Fruit fly (Drosophila melanogaster) whole organism, embryonic: Measurements from ENCODE around the gene DnaJ-H.

ENCODE experiments used
- Blimp-1 ChIP-seq: fragments of 200-800 bp; sonication (Bioruptor generic); optimal IDR thresholded peaks from 3 replicates; lab custom pipeline; 2018; ENCODE audit warnings: missing biosample characterization, missing genetic modification characterization, mild to moderate bottlenecking, moderate library complexity, missing genetic modification reagents
- Bteb2 ChIP-seq: fragments of 200-800 bp; sonication (Bioruptor generic); optimal IDR thresholded peaks from 2 replicates; lab custom pipeline; 2016; ENCODE audit warnings: missing biosample characterization, missing genetic modification characterization
- CG10147 ChIP-seq: fragments of 200-800 bp; sonication (Bioruptor generic); optimal IDR thresholded peaks from 2 replicates; lab custom pipeline; 2019; ENCODE audit warnings: missing biosample characterization, mild to moderate bottlenecking, missing genetic modification characterization, moderate library complexity
- CG10431 ChIP-seq: fragments of 200-800 bp; sonication (Bioruptor generic); optimal IDR thresholded peaks from 3 replicates; lab custom pipeline; 2018; ENCODE audit warnings: missing biosample characterization, mild to moderate bottlenecking, missing genetic modification characterization
- CG10565 ChIP-seq: fragments of 200-800 bp; sonication (Bioruptor generic); optimal IDR thresholded peaks from 3 replicates; lab custom pipeline; 2016; ENCODE audit warnings: missing biosample characterization, mild to moderate bottlenecking, missing genetic modification characterization
- CG12219 ChIP-seq: fragments of 200-800 bp; sonication (Bioruptor generic); optimal IDR thresholded peaks from 3 replicates; lab custom pipeline; 2018; ENCODE audit warnings: missing biosample characterization, mild to moderate bottlenecking, missing genetic modification characterization
- CG13296 ChIP-seq: fragments of 200-800 bp; sonication (Bioruptor generic); optimal IDR thresholded peaks from 3 replicates; lab custom pipeline; 2018; ENCODE audit warnings: missing biosample characterization, mild to moderate bottlenecking, missing genetic modification characterization
- CG14965 ChIP-seq: fragments of 200-800 bp; sonication (Bioruptor generic); optimal IDR thresholded peaks from 2 replicates; lab custom pipeline; 2016; ENCODE audit warnings: missing biosample characterization, missing genetic modification characterization, borderline replicate concordance
- CG1529 ChIP-seq: fragments of 200-800 bp; sonication (Bioruptor generic); optimal IDR thresholded peaks from 3 replicates; lab custom pipeline; 2018; ENCODE audit warnings: missing biosample characterization, missing genetic modification characterization
- CG1603 ChIP-seq: fragments of 200-800 bp; sonication (Bioruptor generic); optimal IDR thresholded peaks from 2 replicates; lab custom pipeline; 2019; ENCODE audit warnings: missing biosample characterization, mild to moderate bottlenecking, missing genetic modification characterization, moderate library complexity
- CG17328 ChIP-seq: fragments of 200-800 bp; sonication (Bioruptor generic); IDR thresholded peaks from 2 replicates; pipeline ENCODE4 v1.3.6; 2022; ENCODE audit warnings: missing biosample characterization, missing genetic modification characterization
- CG18011 ChIP-seq: fragments of 200-800 bp; sonication (Bioruptor generic); optimal IDR thresholded peaks from 2 replicates; lab custom pipeline; 2017; ENCODE audit warnings: missing biosample characterization, missing genetic modification characterization, mild to moderate bottlenecking, moderate library complexity, missing genotype
- CG18619 ChIP-seq: fragments of 200-800 bp; sonication (Bioruptor generic); optimal IDR thresholded peaks from 3 replicates; lab custom pipeline; 2017; ENCODE audit warnings: missing biosample characterization, mild to moderate bottlenecking, missing genetic modification characterization
- CG2116 ChIP-seq: fragments of 200-800 bp; sonication (Bioruptor generic); optimal IDR thresholded peaks from 3 replicates; lab custom pipeline; 2018; ENCODE audit warnings: missing biosample characterization, mild to moderate bottlenecking, missing genetic modification characterization
- CG2129 ChIP-seq: fragments of 200-800 bp; sonication (Bioruptor generic); IDR thresholded peaks from 2 replicates; pipeline ENCODE4 v1.3.6; 2022; ENCODE audit warnings: missing biosample characterization, missing genetic modification characterization; ENCODE audit not compliant: partially characterized antibody
- CG2202 ChIP-seq: fragments of 200-800 bp; sonication (Bioruptor generic); optimal IDR thresholded peaks from 2 replicates; lab custom pipeline; 2018; ENCODE audit warnings: missing biosample characterization, mild to moderate bottlenecking, missing genetic modification characterization
- CG2678 ChIP-seq: fragments of 200-800 bp; sonication (Bioruptor generic); optimal IDR thresholded peaks from 3 replicates; lab custom pipeline; 2019; ENCODE audit warnings: missing biosample characterization, mild to moderate bottlenecking, missing genetic modification characterization, moderate library complexity
- CG30431 ChIP-seq: fragments of 200-800 bp; sonication (Bioruptor generic); optimal IDR thresholded peaks from 2 replicates; lab custom pipeline; 2017; ENCODE audit warnings: missing biosample characterization, missing genetic modification characterization
- CG32532 ChIP-seq: fragments of 200-800 bp; sonication (Bioruptor generic); IDR thresholded peaks from 2 replicates; pipeline ENCODE4 v1.3.6; 2022; ENCODE audit warnings: missing biosample characterization, missing genetic modification characterization
- CG32767 ChIP-seq: fragments of 200-800 bp; sonication (Bioruptor generic); IDR thresholded peaks from 2 replicates; pipeline ENCODE4 v1.3.6; 2022; ENCODE audit warnings: missing biosample characterization, missing genetic modification characterization
- CG5180 ChIP-seq: fragments of 200-800 bp; sonication (Bioruptor generic); optimal IDR thresholded peaks from 3 replicates; lab custom pipeline; 2017; ENCODE audit warnings: missing biosample characterization, missing genetic modification characterization, mild to moderate bottlenecking, moderate library complexity, missing genetic modification reagents
- CG6813 ChIP-seq: fragments of 200-800 bp; sonication (Bioruptor generic); optimal IDR thresholded peaks from 2 replicates; lab custom pipeline; 2017; ENCODE audit warnings: missing biosample characterization, missing genetic modification characterization, mild to moderate bottlenecking, moderate library complexity, missing genetic modification reagents
- CG8765 ChIP-seq: fragments of 200-800 bp; sonication (Bioruptor generic); IDR thresholded peaks from 2 replicates; pipeline ENCODE4 v1.3.6; 2022; ENCODE audit warnings: missing biosample characterization, missing genetic modification characterization
- CG9609 ChIP-seq: fragments of 200-800 bp; sonication (Bioruptor generic); optimal IDR thresholded peaks from 3 replicates; lab custom pipeline; 2016; ENCODE audit warnings: missing biosample characterization, missing genetic modification characterization
- CG9727 ChIP-seq: fragments of 200-800 bp; sonication (Bioruptor generic); optimal IDR thresholded peaks from 3 replicates; lab custom pipeline; 2017; ENCODE audit warnings: missing biosample characterization, mild to moderate bottlenecking, missing genetic modification characterization
- Chrac-16 ChIP-seq: fragments of 200-800 bp; sonication (Bioruptor generic); optimal IDR thresholded peaks from 3 replicates; lab custom pipeline; 2016; ENCODE audit warnings: missing biosample characterization, missing genetic modification characterization
- CkIIα-i1 ChIP-seq: fragments of 200-800 bp; sonication (Bioruptor generic); IDR thresholded peaks from 2 replicates; pipeline ENCODE4 v1.3.6; 2022; ENCODE audit warnings: missing biosample characterization, missing genetic modification characterization
- Dref ChIP-seq: fragments of 200-800 bp; sonication (Bioruptor generic); IDR thresholded peaks from 2 replicates; pipeline ENCODE4 v1.3.6; 2022; ENCODE audit warnings: missing biosample characterization, missing genetic modification characterization
- Eip74EF ChIP-seq, 2 experiments: fragments of 200-800 bp in 1 of 2; fragments of >200 bp in 1 of 2; sonication (Bioruptor generic) in 1 of 2; optimal IDR thresholded peaks; 2 replicates each; lab custom pipeline; 2017 to 2019; ENCODE audit warnings: missing biosample characterization in 2 of 2, missing genetic modification characterization in 2 of 2, mild to moderate bottlenecking in 1 of 2, moderate library complexity in 1 of 2
- Elba2 ChIP-seq: fragments of 200-800 bp; sonication (Bioruptor generic); optimal IDR thresholded peaks from 3 replicates; lab custom pipeline; 2016; ENCODE audit warnings: missing biosample characterization, missing genetic modification characterization
- HLH3B ChIP-seq: fragments of 200-800 bp; sonication (Bioruptor generic); IDR thresholded peaks from 2 replicates; pipeline ENCODE4 v1.3.6; 2022; ENCODE audit warnings: missing biosample characterization, missing genetic modification characterization
- HmgD ChIP-seq: fragments of 200-800 bp; sonication (Bioruptor generic); optimal IDR thresholded peaks from 3 replicates; lab custom pipeline; 2016; ENCODE audit warnings: missing biosample characterization, missing genetic modification characterization
- MTF-1 ChIP-seq: fragments of 200-800 bp; sonication (Bioruptor generic); optimal IDR thresholded peaks from 2 replicates; lab custom pipeline; 2018; ENCODE audit warnings: missing biosample characterization, mild to moderate bottlenecking, missing genetic modification characterization, borderline replicate concordance
- NK7.1 ChIP-seq: fragments of 200-800 bp; sonication (Bioruptor generic); optimal IDR thresholded peaks from 3 replicates; lab custom pipeline; 2016; ENCODE audit warnings: missing biosample characterization, missing genetic modification characterization
- Rx ChIP-seq: fragments of 200-800 bp; sonication (Bioruptor generic); IDR thresholded peaks from 2 replicates; pipeline ENCODE4 v1.3.6; 2022; ENCODE audit warnings: missing biosample characterization, missing genetic modification characterization
- Scr ChIP-seq: fragments of 200-800 bp; sonication (Bioruptor generic); IDR thresholded peaks from 2 replicates; pipeline ENCODE4 v1.3.6; 2022; ENCODE audit warnings: missing biosample characterization, missing genetic modification characterization; ENCODE audit not compliant: partially characterized antibody
- Stat92E ChIP-seq, 3 experiments: fragments of >200 bp in 2 of 3; fragments of 200-800 bp in 1 of 3; sonication (Bioruptor generic) in 1 of 3; optimal IDR thresholded peaks; 2 replicates each; lab custom pipeline; 2017 to 2019; ENCODE audit warnings: missing biosample characterization in 3 of 3, missing genetic modification characterization in 3 of 3, mild to moderate bottlenecking in 1 of 3, moderate library complexity in 1 of 3
- ara ChIP-seq: fragments of 200-800 bp; sonication (Bioruptor generic); IDR thresholded peaks from 2 replicates; pipeline ENCODE4 v1.3.6; 2022; ENCODE audit warnings: missing biosample characterization, missing genetic modification characterization
- bbx ChIP-seq: fragments of 200-800 bp; sonication (Bioruptor generic); IDR thresholded peaks from 2 replicates; pipeline ENCODE4 v1.3.6; 2022; ENCODE audit warnings: missing biosample characterization, missing genetic modification characterization; ENCODE audit not compliant: partially characterized antibody
- cato ChIP-seq: fragments of 200-800 bp; sonication (Bioruptor generic); optimal IDR thresholded peaks from 2 replicates; lab custom pipeline; 2016; ENCODE audit warnings: missing biosample characterization, missing genetic modification characterization, borderline replicate concordance
- chm ChIP-seq: fragments of 200-800 bp; sonication (Bioruptor generic); IDR thresholded peaks from 2 replicates; pipeline ENCODE4 v1.3.6; 2022; ENCODE audit warnings: missing biosample characterization, missing genetic modification characterization
- chn ChIP-seq: fragments of 200-800 bp; sonication (Bioruptor generic); optimal IDR thresholded peaks from 2 replicates; lab custom pipeline; 2016; ENCODE audit warnings: missing biosample characterization, missing genetic modification characterization
- disco-r ChIP-seq: fragments of 200-800 bp; sonication (Bioruptor generic); optimal IDR thresholded peaks from 2 replicates; lab custom pipeline; 2016; ENCODE audit warnings: missing biosample characterization, missing genetic modification characterization
- h ChIP-seq: fragments of >200 bp; optimal IDR thresholded peaks from 2 replicates; lab custom pipeline; 2017
- maf-S ChIP-seq: fragments of 200-800 bp; sonication (Bioruptor generic); optimal IDR thresholded peaks from 2 replicates; lab custom pipeline; 2016; ENCODE audit warnings: missing biosample characterization, missing genetic modification characterization
- sima ChIP-seq: fragments of 200-800 bp; sonication (Bioruptor generic); optimal IDR thresholded peaks from 2 replicates; lab custom pipeline; 2016; ENCODE audit warnings: missing biosample characterization, missing genetic modification characterization
- sug ChIP-seq: fragments of 200-800 bp; optimal IDR thresholded peaks from 2 replicates; lab custom pipeline; 2019; ENCODE audit warnings: missing biosample characterization, mild to moderate bottlenecking, missing genetic modification characterization, moderate library complexity
- zen ChIP-seq: fragments of 200-800 bp; sonication (Bioruptor generic); optimal IDR thresholded peaks from 3 replicates; lab custom pipeline; 2018; ENCODE audit warnings: missing biosample characterization, mild to moderate bottlenecking, missing genetic modification characterization, moderate library complexity
- zfh1 ChIP-seq: fragments of 200-800 bp; sonication (Bioruptor generic); IDR thresholded peaks from 3 replicates; pipeline ENCODE4 v1.3.6; 2022; ENCODE audit warnings: missing biosample characterization, missing genetic modification characterization

DnaJ-H gene

DNA sequence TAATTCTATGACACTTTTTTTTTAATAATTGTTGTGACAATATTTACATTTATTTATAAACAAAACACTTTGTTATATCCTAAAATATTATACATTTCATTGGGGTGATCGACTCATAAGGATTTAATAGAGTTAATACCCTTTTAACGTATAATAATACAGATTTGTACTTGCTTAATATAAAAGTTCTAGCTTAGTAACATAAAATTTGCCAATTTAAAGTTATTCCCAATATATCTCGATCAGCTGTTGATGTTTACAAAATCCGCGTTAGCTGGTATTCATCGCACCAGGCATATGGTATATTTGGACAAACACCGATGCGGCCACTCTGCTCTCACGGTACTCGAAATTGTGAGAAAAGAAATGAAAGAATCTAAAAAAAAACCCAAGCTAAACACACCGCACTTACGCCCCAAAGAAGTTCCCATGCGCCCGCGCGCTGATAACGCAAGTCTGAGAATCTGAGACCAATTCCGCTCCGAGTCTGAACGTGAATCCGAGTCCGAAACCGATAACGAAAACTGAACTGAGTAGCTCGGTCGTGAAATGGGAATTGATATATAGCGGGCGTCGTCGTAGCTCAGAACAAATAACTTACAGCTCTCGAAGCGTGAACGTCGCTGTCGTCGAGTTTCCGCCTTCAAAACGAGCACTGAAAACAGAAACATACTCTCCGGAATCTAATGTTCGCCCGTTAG, 37.7 kb upstream of the DnaJ-H start, which contains the start of gene Pect (continued):
- TF ChIP-seq Rx (GFP tag; lab: Robert Waterston, UW) (no peak), CG2116 (GFP tag; lab: Kevin White, UChicago) (no peak), CG18011 (GFP tag; lab: Kevin White, UChicago) (peak; percentile 8), Elba2 (GFP tag; lab: Kevin White, UChicago) (no peak), CG6813 (GFP tag; lab: Kevin White, UChicago) (no peak), CG2129 (no peak; the same call in 1 of the 2 replicates), CG18619 (GFP tag; lab: Kevin White, UChicago) (no peak), CG5180 (GFP tag; lab: Kevin White, UChicago) (no peak), Stat92E (GFP tag; optimal IDR thresholded peaks at IDR 0.05; lab: Kevin White, UChicago) (peak in 1 of 3 experiments; percentile 41), CG1529 (GFP tag; lab: Kevin White, UChicago) (no peak), CG12219 (GFP tag; lab: Kevin White, UChicago) (no peak), CG2202 (tag; lab: Kevin White, UChicago) (no peak), CG17328 (GFP tag; lab: Robert Waterston, UW) (no peak), CG9727 (GFP tag; lab: Kevin White, UChicago) (peak; percentile 37), CG14965 (no peak), ara (no peak), CG30431 (GFP tag; lab: Kevin White, UChicago) (no peak), Dref (GFP tag; lab: Robert Waterston, UW) (peak; percentile 50), cato (GFP tag; lab: Kevin White, UChicago) (no peak), sug (tag; lab: Kevin White, UChicago) (peak; percentile 29), CG2678 (tag; lab: Kevin White, UChicago) (no peak), zfh1 (GFP tag; lab: Robert Waterston, UW) (no peak), HLH3B (GFP tag; lab: Robert Waterston, UW) (no peak; the same call in 1 of the 2 replicates), CG10431 (GFP tag; lab: Kevin White, UChicago) (no peak), Bteb2 (GFP tag; lab: Kevin White, UChicago) (no peak), CG13296 (GFP tag; lab: Kevin White, UChicago) (no peak), MTF-1 (no peak), h (lab: Kevin White, UChicago) (no peak), sima (GFP tag; lab: Kevin White, UChicago) (no peak), CG10147 (GFP tag; lab: Kevin White, UChicago) (no peak), NK7.1 (GFP tag; lab: Kevin White, UChicago) (no peak), CG32532 (GFP tag; lab: Robert Waterston, UW) (peak; percentile 60; the same call in 1 of the 2 replicates), CG1603 (tag; lab: Kevin White, UChicago) (no peak), maf-S (GFP tag; lab: Kevin White, UChicago) (no peak), disco-r (GFP tag; lab: Kevin White, UChicago) (no peak), CG9609 (GFP tag; lab: Kevin White, UChicago) (no peak), bbx (peak; percentile 49), HmgD (GFP tag; lab: Kevin White, UChicago) (peak; percentile 34), CG32767 (GFP tag; lab: Robert Waterston, UW) (no peak), zen (no peak), Eip74EF (GFP tag; optimal IDR thresholded peaks at IDR 0.05; lab: Kevin White, UChicago) (no peak), chn (GFP tag; lab: Kevin White, UChicago) (no peak), Blimp-1 (GFP tag; lab: Kevin White, UChicago) (no peak), CkIIα-i1 (no peak), CG8765 (GFP tag; lab: Robert Waterston, UW) (no peak), Chrac-16 (GFP tag; lab: Kevin White, UChicago) (no peak), CG10565 (GFP tag; lab: Kevin White, UChicago) (no peak), chm (peak; percentile 63; the same call in 1 of the 2 replicates), Scr (GFP tag; lab: Robert Waterston, UW) (peak; percentile 63)
